Fruit fly (Drosophila melanogaster): ENCODE measurements around the gene CG2202.

dm6 chrX:10847436-10847446, 1.3 kb upstream of the CG2202 start, which contains the start of gene Pgls:
- TF ChIP-seq twi (tag; optimal IDR thresholded peaks at IDR 0.05) (no peak), CTCF (GFP tag; optimal IDR thresholded peaks at IDR 0.05) (no peak), CG8944 (GFP tag; optimal IDR thresholded peaks at IDR 0.05) (no peak)
